Worm (Caenorhabditis elegans) whole organism, L4 larva: Measurements from ENCODE around the gene ZK686.5.

Experiments used
- F26F4.8 ChIP-seq: fragments of 200-800 bp; sonication (Bioruptor generic); conservative IDR thresholded peaks from 2 replicates; pipeline ENCODE4 v1.3.6; 2022; ENCODE audit warnings: missing genetic modification characterization, missing compliant biosample characterization
- R02D3.7 ChIP-seq: fragments of 150-350 bp; sonication (generic microtip); optimal IDR thresholded peaks from 3 replicates; lab custom pipeline; 2014; ENCODE audit warnings: missing biosample characterization, missing genetic modification characterization
- ZK546.5 ChIP-seq, 2 experiments: sonication (generic microtip); optimal IDR thresholded peaks; 2 replicates each; lab custom pipeline; 2017; ENCODE audit warnings: missing biosample characterization in 2 of 2, missing genetic modification characterization in 2 of 2
- ceh-82 ChIP-seq: sonication (generic microtip); optimal IDR thresholded peaks from 2 replicates; lab custom pipeline; 2017; ENCODE audit warnings: missing biosample characterization, missing genetic modification characterization
- daf-8 ChIP-seq: fragments of 200-800 bp; sonication (Bioruptor generic); IDR thresholded peaks from 2 replicates; pipeline ENCODE4 v1.3.6; 2022; ENCODE audit warnings: missing genetic modification characterization, missing compliant biosample characterization
- dmd-9 ChIP-seq: fragments of 200-800 bp; sonication (Bioruptor generic); IDR thresholded peaks from 2 replicates; pipeline ENCODE4 v1.3.6; 2022; ENCODE audit warnings: missing genetic modification reagents, missing genetic modification characterization, missing compliant biosample characterization
- egl-27 ChIP-seq: sonication (generic microtip); optimal IDR thresholded peaks from 3 replicates; lab custom pipeline; 2017; ENCODE audit warnings: missing biosample characterization, missing genetic modification reagents, missing genetic modification characterization
- mdl-1 ChIP-seq, 2 experiments: fragments of 150-350 bp in 1 of 2; sonication (generic microtip) in 1 of 2; optimal IDR thresholded peaks; 2 replicates each; lab custom pipeline; 2014 to 2017; ENCODE audit warnings: missing biosample characterization in 2 of 2, missing genetic modification characterization in 2 of 2
- nhr-10 ChIP-seq: fragments of 150-350 bp; optimal IDR thresholded peaks from 2 replicates; lab custom pipeline; 2014; ENCODE audit warnings: missing biosample characterization, missing genetic modification characterization
- pha-4 ChIP-seq, 2 experiments: fragments of 150-350 bp in 1 of 2; fragments of 200-800 bp in 1 of 2; sonication (Bioruptor generic) in 1 of 2; IDR thresholded peaks in 1 of 2; optimal IDR thresholded peaks in 1 of 2; 2 replicates each; pipeline versions ENCODE4 v1.3.6 to Lab custom; 2014 to 2022; ENCODE audit warnings: missing genetic modification characterization in 2 of 2, missing genetic modification reagents in 2 of 2, missing biosample characterization in 1 of 2, missing compliant biosample characterization in 1 of 2
- zip-2 ChIP-seq: fragments of 150-350 bp; optimal IDR thresholded peaks from 2 replicates; lab custom pipeline; 2014; ENCODE audit warnings: missing biosample characterization, missing genetic modification characterization

DNA sequence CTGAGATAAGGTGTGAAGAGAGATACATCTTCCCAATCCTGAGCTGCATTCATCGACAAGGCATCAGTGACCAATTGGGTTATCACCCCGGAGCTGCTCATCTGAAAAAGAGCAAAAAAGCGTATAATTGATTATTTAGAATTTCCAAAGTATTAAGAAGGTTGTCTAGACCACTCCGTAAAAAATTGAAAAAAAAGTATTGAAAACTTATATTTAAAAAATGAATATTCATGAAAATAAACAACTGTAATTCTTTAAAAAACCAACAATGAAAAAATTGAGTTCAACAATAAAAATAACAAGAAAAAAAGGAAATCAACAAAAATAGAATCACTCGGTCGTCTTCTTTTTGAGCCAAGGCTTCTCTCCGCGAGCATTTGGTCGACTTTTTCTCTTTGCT lies 3.8 kb downstream of the ZK686.5 start, which contains the start of gene mtx-2:
- TF ChIP-seq dmd-9 (GFP tag; lab: Robert Waterston, UW): no peak
- TF ChIP-seq zip-2: no peak
- TF ChIP-seq ceh-82 (tag; lab: Kevin White, UChicago): no peak
- TF ChIP-seq F26F4.8: no peak
- no peak for TF ChIP-seq egl-27 (tag; lab: Kevin White, UChicago)
- TF ChIP-seq nhr-10 (tag; lab: Kevin White, UChicago): no peak
- TF ChIP-seq daf-8 (GFP tag; lab: Robert Waterston, UW): no peak
- TF ChIP-seq pha-4 (GFP tag; IDR thresholded peaks at IDR 0.05; lab: Robert Waterston, UW): no peak
- TF ChIP-seq pha-4 (tag; optimal IDR thresholded peaks at IDR 0.05; lab: Kevin White, UChicago): no peak
- no peak for TF ChIP-seq ZK546.5 (tag; optimal IDR thresholded peaks at IDR 0.05; lab: Kevin White, UChicago)
- TF ChIP-seq mdl-1 (tag; optimal IDR thresholded peaks at IDR 0.05; lab: Kevin White, UChicago): no peak
- no peak for TF ChIP-seq R02D3.7
